Fruit fly (Drosophila melanogaster) whole organism: ENCODE data around the gene Polr2J.

Source experiments
- CG8478 ChIP-seq: fragments of >200 bp; optimal IDR thresholded peaks from 2 replicates; lab custom pipeline; 2018; ENCODE audit warnings: inconsistent platforms
- Dll ChIP-seq: fragments of >200 bp; optimal IDR thresholded peaks from 2 replicates; lab custom pipeline; 2017
- EcR ChIP-seq, 2 experiments: fragments of >200 bp; optimal IDR thresholded peaks; 2 replicates each; lab custom pipeline; 2017; ENCODE audit warnings: missing biosample characterization in 2 of 2, missing genetic modification characterization in 2 of 2, missing genetic modification reagents in 2 of 2
- usp ChIP-seq: fragments of >200 bp; optimal IDR thresholded peaks from 2 replicates; lab custom pipeline; 2017; ENCODE audit warnings: missing biosample characterization, missing genetic modification characterization, mixed read lengths

DNA sequence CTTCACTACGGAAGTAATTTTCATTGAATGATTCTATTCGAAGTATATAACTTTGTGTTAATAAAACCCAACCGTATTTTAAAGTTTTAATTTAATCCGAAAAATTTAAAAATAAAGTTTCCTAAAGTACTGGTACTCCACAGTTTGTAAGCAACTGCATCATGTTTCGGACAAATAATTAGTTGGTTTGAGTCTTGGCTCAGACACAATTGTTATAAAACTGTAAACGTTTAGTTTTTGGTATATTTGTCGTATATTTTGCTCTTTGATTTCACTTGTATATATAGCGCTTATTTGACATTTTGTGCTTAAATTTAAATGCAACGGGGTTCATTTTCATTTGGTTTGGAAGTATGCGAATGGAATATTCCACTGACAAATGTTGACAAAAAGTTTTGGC lies 41.7 kb downstream of the Polr2J start:
- no peak for TF ChIP-seq CG8478
- no peak for TF ChIP-seq usp
- TF ChIP-seq Dll, result no peak
- no peak for TF ChIP-seq EcR (GFP tag; optimal IDR thresholded peaks at IDR 0.05; lab: Kevin White, UChicago)
